Worm (Caenorhabditis elegans): ENCODE measurements around the gene nhr-197.

Gene nhr-197

DNA sequence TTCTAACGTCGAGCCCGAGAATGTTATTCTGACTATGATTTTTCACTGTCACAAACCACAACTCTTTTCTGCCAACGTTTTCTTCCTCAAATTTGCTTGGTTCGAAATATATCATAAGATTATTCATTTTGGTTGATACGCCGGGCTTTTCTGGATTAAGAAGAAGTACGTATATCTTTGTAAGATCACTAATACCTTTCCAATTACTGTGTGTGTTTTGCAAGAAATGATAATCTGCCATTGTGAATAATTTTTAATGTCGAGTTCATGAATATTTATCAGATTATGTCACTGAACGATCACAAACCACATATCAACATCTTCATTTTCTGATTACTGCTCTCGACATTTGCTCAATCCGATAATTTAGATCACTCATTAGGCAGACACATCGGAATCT is 2.2 kb upstream of the nhr-197 start, which contains the start of gene nhr-196 (continued):
- no peak for TF ChIP-seq lin-38 (GFP tag; IDR thresholded peaks at IDR 0.05)
- no peak for TF ChIP-seq pha-4 (GFP tag; IDR thresholded peaks at IDR 0.05)
- no peak for TF ChIP-seq pha-4 (tag; optimal IDR thresholded peaks at IDR 0.05)
- TF ChIP-seq mxl-2 (GFP tag; conservative IDR thresholded peaks at IDR 0.05) = no peak

DNA sequence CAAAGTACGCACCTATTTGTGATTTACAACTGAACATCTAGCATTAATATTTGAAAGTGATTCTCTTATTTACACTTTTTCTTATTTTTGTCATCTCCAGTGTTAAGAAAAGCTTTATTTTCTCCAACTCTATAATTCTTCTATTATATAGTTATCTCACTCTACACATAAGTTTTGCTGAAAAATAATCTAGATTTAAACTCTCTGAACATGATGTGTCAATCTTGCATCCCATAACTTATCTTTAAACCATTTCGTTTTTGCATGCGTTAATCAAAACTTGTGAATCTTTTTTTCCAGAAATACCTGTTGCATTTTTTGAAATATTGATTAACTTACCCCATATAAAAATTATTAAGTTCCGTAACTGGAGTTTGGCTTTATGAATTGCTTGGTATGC is 2.2 kb downstream of the nhr-197 start, which contains the start of gene nhr-268:
Gene nhr-268 (plus strand): TSS at position 301 of the 400 bp plus-strand sequence.
- TF ChIP-seq madf-5 (GFP tag; IDR thresholded peaks at IDR 0.05) = no peak
- no peak for TF ChIP-seq Y105C5A.15 (GFP tag; IDR thresholded peaks at IDR 0.05)
- no peak for TF ChIP-seq php-3 (GFP tag; IDR thresholded peaks at IDR 0.05)
- no peak for TF ChIP-seq T26A8.4 (GFP tag; IDR thresholded peaks at IDR 0.05)
- no peak for TF ChIP-seq Y75B8A.6 (GFP tag; IDR thresholded peaks at IDR 0.05)
- TF ChIP-seq daf-12 (tag; optimal IDR thresholded peaks at IDR 0.05) = no peak
- no peak for TF ChIP-seq mdl-1 (tag; optimal IDR thresholded peaks at IDR 0.05)
- TF ChIP-seq fos-1 (tag; optimal IDR thresholded peaks at IDR 0.05) = no peak
- TF ChIP-seq nhr-41 (GFP tag; IDR thresholded peaks at IDR 0.05) = no peak
- TF ChIP-seq ztf-7 (tag; optimal IDR thresholded peaks at IDR 0.05) = no peak
- no peak for TF ChIP-seq F44E2.7 (GFP tag; IDR thresholded peaks at IDR 0.05)
- no peak for TF ChIP-seq D1046.2 (GFP tag; IDR thresholded peaks at IDR 0.05)
- TF ChIP-seq nhr-25 (tag; optimal IDR thresholded peaks at IDR 0.05; ENCODE audit: borderline replicate concordance, insufficient read depth) = no peak
- no peak for TF ChIP-seq lir-3 (tag; optimal IDR thresholded peaks at IDR 0.05)
- no peak for TF ChIP-seq zag-1 (tag; optimal IDR thresholded peaks at IDR 0.05)
- no peak for TF ChIP-seq cey-2 (tag; optimal IDR thresholded peaks at IDR 0.05; ENCODE audit: borderline replicate concordance, insufficient read depth)
- TF ChIP-seq F49E8.2 (tag; optimal IDR thresholded peaks at IDR 0.05; ENCODE audit: borderline replicate concordance) = no peak

DNA sequence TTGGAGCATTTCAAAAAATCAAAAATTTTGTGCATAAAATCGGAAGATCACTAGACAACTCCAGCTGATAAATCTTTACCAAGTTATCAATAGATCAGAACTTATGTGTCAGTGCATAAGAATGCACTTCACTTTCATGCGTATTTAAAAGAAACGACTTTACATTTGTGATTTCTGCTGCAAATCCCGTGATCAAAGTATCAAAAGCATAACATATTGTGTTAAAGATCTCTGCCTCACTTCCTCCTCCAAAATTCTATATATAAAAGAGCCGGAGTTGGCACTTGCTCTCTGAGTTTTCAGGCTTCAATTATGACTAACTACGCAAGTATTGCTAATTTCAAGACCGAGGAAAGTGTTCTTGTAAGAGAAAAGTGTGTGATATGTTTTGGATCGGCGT is 5.9 kb downstream of the nhr-197 start, which contains the start of gene nhr-198:
Gene nhr-198 (plus strand): TSS at position 313 of the 400 bp plus-strand sequence.
- TF ChIP-seq lin-13 (GFP tag; optimal IDR thresholded peaks at IDR 0.05) (no peak), hmg-1.1 (GFP tag; IDR thresholded peaks at IDR 0.05) (no peak)

DNA sequence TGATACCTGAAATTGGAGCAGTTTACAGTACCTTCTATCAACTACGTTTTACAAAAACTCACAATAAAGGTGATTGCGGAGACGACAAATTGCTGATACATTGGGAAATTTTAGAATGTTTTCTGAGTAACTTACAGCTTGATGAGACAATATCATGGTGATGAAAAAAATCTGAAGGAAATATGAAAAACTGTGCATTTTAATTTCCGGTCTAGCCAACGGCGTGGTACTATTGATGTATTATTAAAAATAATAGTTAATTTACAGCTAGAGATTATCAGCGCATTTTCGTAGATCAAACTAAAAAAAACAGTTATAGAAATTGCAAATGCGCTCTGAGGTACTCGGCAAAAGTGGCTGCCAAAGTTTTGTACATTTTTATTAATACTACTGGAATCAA is 10.3 kb downstream of the nhr-197 start, which contains the start of gene srx-29:
Gene srx-29 (minus strand): TSS at position 101 of the 400 bp plus-strand sequence.
- no peak for TF ChIP-seq ceh-20 (GFP tag; IDR thresholded peaks at IDR 0.05)
- TF ChIP-seq daf-19 (GFP tag; conservative IDR thresholded peaks at IDR 0.05) = no peak
- no peak for TF ChIP-seq daf-16 (GFP tag; optimal IDR thresholded peaks at IDR 0.05)
- no peak for TF ChIP-seq daf-16 (tag; optimal IDR thresholded peaks at IDR 0.05)
- TF ChIP-seq mxl-3 (GFP tag; optimal IDR thresholded peaks at IDR 0.05) = no peak
- no peak for TF ChIP-seq spr-1 (tag; optimal IDR thresholded peaks at IDR 0.05)

DNA sequence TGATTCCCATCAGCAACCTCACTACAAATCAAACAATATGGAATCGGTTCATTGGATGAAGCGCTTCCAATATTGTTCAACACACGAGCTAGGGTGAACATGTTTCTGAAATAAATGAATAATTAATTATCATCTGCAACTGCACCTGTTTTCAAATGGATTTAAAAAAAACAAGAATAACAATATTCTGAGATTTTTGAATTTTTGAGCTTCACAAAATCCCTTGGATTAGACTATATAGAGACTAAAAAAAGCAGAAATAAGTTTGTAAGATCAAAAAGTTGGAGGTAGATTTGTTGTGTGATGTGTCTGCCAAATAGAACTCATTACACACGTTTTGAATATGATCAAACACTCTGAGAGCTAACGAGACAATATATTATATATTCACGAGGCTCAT is 12.0 kb downstream of the nhr-197 start, which contains the start of gene nhr-199:
Gene nhr-199 (minus strand): TSS at position 101 of the 400 bp plus-strand sequence.
- no peak for TF ChIP-seq Y5F2A.4 (GFP tag; optimal IDR thresholded peaks at IDR 0.05)
- no peak for TF ChIP-seq hlh-30 (tag; optimal IDR thresholded peaks at IDR 0.05; ENCODE audit: insufficient read depth)
- TF ChIP-seq vab-7 (GFP tag; IDR thresholded peaks at IDR 0.05) = no peak
- no peak for TF ChIP-seq ceh-20 (GFP tag; IDR thresholded peaks at IDR 0.05)

DNA sequence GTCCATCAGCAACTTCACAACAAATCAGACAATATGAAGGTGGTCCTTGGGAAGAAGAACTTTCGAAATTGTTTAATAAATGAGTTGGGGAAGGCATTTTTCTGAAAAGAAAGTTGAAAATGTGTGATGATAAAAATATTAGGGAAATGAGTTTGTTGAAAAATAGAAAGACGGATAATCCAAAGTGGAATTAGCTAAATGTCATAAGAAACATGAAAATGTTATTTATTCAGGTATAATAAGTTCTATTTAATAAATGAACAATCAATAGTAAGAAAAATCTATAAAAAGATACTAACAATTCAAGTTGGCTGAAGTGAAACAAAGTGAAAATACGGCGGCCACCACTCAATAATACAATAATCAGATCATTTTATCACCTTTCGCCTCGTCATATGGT is 14.5 kb downstream of the nhr-197 start, which contains the start of gene nhr-53:
Gene nhr-53 (minus strand): TSS at position 101 of the 400 bp plus-strand sequence.
- no peak for TF ChIP-seq ama-1 (optimal IDR thresholded peaks at IDR 0.05)
- TF ChIP-seq madf-9 (GFP tag; conservative IDR thresholded peaks at IDR 0.05) = no peak
- TF ChIP-seq F44E2.7 (GFP tag; IDR thresholded peaks at IDR 0.05) = no peak
- TF ChIP-seq duxl-1 (tag; optimal IDR thresholded peaks at IDR 0.05; ENCODE audit: poor library complexity) = no peak
- TF ChIP-seq nhr-42 (GFP tag; IDR thresholded peaks at IDR 0.05) = no peak
- TF ChIP-seq ZK546.5 (tag; optimal IDR thresholded peaks at IDR 0.05) = no peak
- TF ChIP-seq daf-16 (GFP tag; optimal IDR thresholded peaks at IDR 0.05) = no peak
- no peak for TF ChIP-seq daf-16 (tag; optimal IDR thresholded peaks at IDR 0.05)
- no peak for TF ChIP-seq daf-12 (tag; optimal IDR thresholded peaks at IDR 0.05)
- TF ChIP-seq zip-2 (tag; optimal IDR thresholded peaks at IDR 0.05) = no peak
- TF ChIP-seq sdz-12 (GFP tag; optimal IDR thresholded peaks at IDR 0.05) = no peak
- TF ChIP-seq mdl-1 (tag; optimal IDR thresholded peaks at IDR 0.05) = no peak
- no peak for TF ChIP-seq ceh-82 (tag; optimal IDR thresholded peaks at IDR 0.05)
- no peak for TF ChIP-seq zfp-3 (GFP tag; conservative IDR thresholded peaks at IDR 0.05)
